Worm (Caenorhabditis elegans) whole organism, young adult: ENCODE results near the gene C38C6.3.

Experiments
- F49E8.2 ChIP-seq: sonication (generic microtip); optimal IDR thresholded peaks from 3 replicates; lab custom pipeline; 2017; ENCODE audit warnings: missing genetic modification characterization, mild to moderate bottlenecking, missing compliant biosample characterization, antibody characterized with exemption, moderate library complexity; ENCODE audit not compliant: insufficient read depth
- F57C9.4 ChIP-seq: sonication (generic microtip); optimal IDR thresholded peaks from 2 replicates; lab custom pipeline; 2017; ENCODE audit warnings: mild to moderate bottlenecking, missing genetic modification characterization, missing compliant biosample characterization
- ama-1 ChIP-seq, 3 experiments: fragments of 150-350 bp in 1 of 3; sonication (generic microtip) in 2 of 3; optimal IDR thresholded peaks; 2 replicates each; lab custom pipeline; 2014 to 2018; ENCODE audit warnings: missing biosample characterization in 2 of 3, missing genetic modification characterization in 2 of 3, missing genetic modification reagents in 2 of 3
- unc-62 ChIP-seq: fragments of 150-350 bp; optimal IDR thresholded peaks from 2 replicates; lab custom pipeline; 2014; ENCODE audit warnings: missing biosample characterization, missing genetic modification reagents, missing genetic modification characterization

DNA sequence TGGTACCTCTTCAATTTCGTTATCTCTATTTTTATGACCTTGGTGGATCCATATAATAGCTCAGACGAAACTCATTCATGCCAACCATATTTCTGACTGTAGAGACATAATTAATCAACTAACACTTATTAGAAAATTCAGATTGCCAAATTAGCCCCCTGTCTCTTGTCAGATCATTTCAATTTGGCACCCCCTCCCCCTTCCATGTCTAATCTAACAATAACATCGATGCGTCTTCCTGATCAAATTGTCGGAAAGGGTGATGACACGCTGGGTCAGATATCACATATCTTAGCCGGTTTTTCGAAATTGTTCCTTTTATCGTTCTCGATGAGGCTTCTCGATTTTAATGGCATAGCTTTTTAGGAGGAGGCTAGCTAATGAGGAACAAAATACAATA, 21.6 kb upstream of the C38C6.3 start:
- TF ChIP-seq F49E8.2: no peak
- TF ChIP-seq F57C9.4: no peak
- no peak for TF ChIP-seq ama-1 (optimal IDR thresholded peaks at IDR 0.05; lab: Kevin White, UChicago)
- no peak for TF ChIP-seq ama-1 (GFP tag; optimal IDR thresholded peaks at IDR 0.05; lab: Kevin White, UChicago)
- no peak for TF ChIP-seq unc-62 (GFP tag; lab: Kevin White, UChicago)
